Worm (Caenorhabditis elegans) whole organism, early embryonic: ENCODE measurements around the gene dre-1.

Experiments
- B0310.2 ChIP-seq: sonication (generic microtip); optimal IDR thresholded peaks from 2 replicates; lab custom pipeline; 2016; ENCODE audit warnings: mild to moderate bottlenecking, missing genetic modification characterization, missing compliant biosample characterization
- F13C5.2 ChIP-seq: sonication (generic microtip); optimal IDR thresholded peaks from 2 replicates; lab custom pipeline; 2017; ENCODE audit warnings: mild to moderate bottlenecking, missing genetic modification characterization, inconsistent platforms, missing compliant biosample characterization
- ama-1 ChIP-seq: fragments of 150-350 bp; optimal IDR thresholded peaks from 2 replicates; lab custom pipeline; 2014
- ceh-36 ChIP-seq: sonication (generic microtip); optimal IDR thresholded peaks from 2 replicates; lab custom pipeline; 2016; ENCODE audit warnings: missing genetic modification characterization, inconsistent platforms, missing compliant biosample characterization
- ets-7 ChIP-seq: sonication (generic microtip); optimal IDR thresholded peaks from 2 replicates; lab custom pipeline; 2016; ENCODE audit warnings: missing genotype, missing genetic modification characterization, missing compliant biosample characterization
- hmg-4 ChIP-seq: fragments of 200-800 bp; sonication (Bioruptor generic); optimal IDR thresholded peaks from 2 replicates; lab custom pipeline; 2018; ENCODE audit warnings: mild to moderate bottlenecking, missing genetic modification characterization, missing compliant biosample characterization
- hnd-1 ChIP-seq: sonication (generic microtip); optimal IDR thresholded peaks from 2 replicates; lab custom pipeline; 2016; ENCODE audit warnings: missing genetic modification characterization, missing compliant biosample characterization
- pes-1 ChIP-seq: fragments of 200-800 bp; sonication (Bioruptor generic); IDR thresholded peaks from 2 replicates; pipeline ENCODE4 v1.3.6; 2022; ENCODE audit warnings: missing genetic modification reagents, missing genetic modification characterization, missing compliant biosample characterization
- scrt-1 ChIP-seq: fragments of 200-800 bp; sonication (Bioruptor generic); IDR thresholded peaks from 2 replicates; pipeline ENCODE4 v1.3.6; 2022; ENCODE audit warnings: missing genetic modification characterization, missing compliant biosample characterization
- sea-1 ChIP-seq: fragments of 200-800 bp; sonication (Bioruptor generic); conservative IDR thresholded peaks from 2 replicates; pipeline ENCODE4 v1.3.6; 2022; ENCODE audit warnings: missing genetic modification characterization, missing compliant biosample characterization
- tbx-11 ChIP-seq: fragments of 200-800 bp; sonication (Bioruptor generic); IDR thresholded peaks from 2 replicates; pipeline ENCODE4 v1.3.6; 2022; ENCODE audit warnings: missing genetic modification characterization, missing compliant biosample characterization

DNA sequence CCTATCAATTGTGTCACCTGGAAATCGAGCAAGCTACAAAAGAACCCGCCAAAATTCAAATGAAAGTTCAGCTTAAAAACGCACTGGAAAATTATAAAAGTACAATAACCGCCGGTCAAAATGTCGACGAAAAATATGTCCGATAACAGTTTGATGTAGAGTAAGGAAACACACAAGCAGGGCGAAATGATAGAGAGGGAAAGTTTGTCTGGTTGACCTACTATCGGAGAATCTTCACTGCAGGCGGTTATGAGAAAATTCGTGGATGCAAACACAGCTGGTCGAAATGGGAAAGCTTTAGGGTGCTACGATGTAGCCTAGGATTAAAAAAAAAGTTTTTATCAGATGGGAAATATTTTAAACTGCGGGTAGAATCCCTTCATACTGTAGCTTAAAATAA is 50.9 kb downstream of the dre-1 start:
- TF ChIP-seq hnd-1 (tag; lab: Kevin White, UChicago): no peak
- TF ChIP-seq F13C5.2 (tag; lab: Kevin White, UChicago): no peak
- no peak for TF ChIP-seq ama-1 (lab: Kevin White, UChicago)
- TF ChIP-seq ets-7: no peak
- TF ChIP-seq ceh-36 (tag; lab: Kevin White, UChicago): no peak
- no peak for TF ChIP-seq sea-1 (GFP tag; lab: Robert Waterston, UW)
- TF ChIP-seq B0310.2 (tag; lab: Kevin White, UChicago): no peak
- TF ChIP-seq tbx-11: no peak
- no peak for TF ChIP-seq scrt-1 (GFP tag; lab: Robert Waterston, UW)
- TF ChIP-seq hmg-4 (GFP tag; lab: Kevin White, UChicago): no peak
- TF ChIP-seq pes-1 (GFP tag; lab: Robert Waterston, UW): no peak
